Fruit fly (Drosophila melanogaster) whole organism, embryonic: ENCODE measurements around the gene CG33235.

ENCODE experiments used
- Adf1 ChIP-seq: fragments of 200-800 bp; sonication (Bioruptor generic); IDR thresholded peaks from 2 replicates; pipeline ENCODE4 v1.3.6; 2022; ENCODE audit warnings: missing biosample characterization, missing genetic modification characterization
- Atf3 ChIP-seq: fragments of 200-800 bp; sonication (Bioruptor generic); optimal IDR thresholded peaks from 3 replicates; lab custom pipeline; 2016; ENCODE audit warnings: missing biosample characterization, missing genetic modification characterization
- Awh ChIP-seq: fragments of 200-800 bp; sonication (Bioruptor generic); IDR thresholded peaks from 2 replicates; pipeline ENCODE4, ENCODE4 v1.3.6; 2022; ENCODE audit warnings: missing biosample characterization, missing genetic modification characterization
- Bgb ChIP-seq: fragments of 200-800 bp; sonication (Bioruptor generic); IDR thresholded peaks from 2 replicates; pipeline ENCODE4 v1.3.6; 2022; ENCODE audit warnings: missing biosample characterization, missing genetic modification characterization; ENCODE audit not compliant: partially characterized antibody
- Blimp-1 ChIP-seq: fragments of 200-800 bp; sonication (Bioruptor generic); optimal IDR thresholded peaks from 3 replicates; lab custom pipeline; 2018; ENCODE audit warnings: missing biosample characterization, missing genetic modification characterization, mild to moderate bottlenecking, moderate library complexity, missing genetic modification reagents
- BtbVII ChIP-seq: fragments of 200-800 bp; sonication (Bioruptor generic); optimal IDR thresholded peaks from 3 replicates; lab custom pipeline; 2017; ENCODE audit warnings: missing biosample characterization, mild to moderate bottlenecking, missing genetic modification characterization
- CG10366 ChIP-seq: fragments of 200-800 bp; sonication (Bioruptor generic); IDR thresholded peaks from 2 replicates; pipeline ENCODE4 v1.3.6; 2022; ENCODE audit warnings: missing biosample characterization, missing genetic modification characterization
- CG10565 ChIP-seq: fragments of 200-800 bp; sonication (Bioruptor generic); optimal IDR thresholded peaks from 3 replicates; lab custom pipeline; 2016; ENCODE audit warnings: missing biosample characterization, mild to moderate bottlenecking, missing genetic modification characterization
- CG11504 ChIP-seq: fragments of 200-800 bp; sonication (Bioruptor generic); optimal IDR thresholded peaks from 3 replicates; lab custom pipeline; 2019; ENCODE audit warnings: missing biosample characterization, mild to moderate bottlenecking, missing genetic modification characterization, moderate library complexity
- CG12659 ChIP-seq: fragments of 200-800 bp; sonication (Bioruptor generic); optimal IDR thresholded peaks from 3 replicates; lab custom pipeline; 2017; ENCODE audit warnings: mild to moderate bottlenecking, missing biosample characterization, missing genetic modification reagents, missing genetic modification characterization
- CG14667 ChIP-seq: fragments of 200-800 bp; sonication (Bioruptor generic); IDR thresholded peaks from 2 replicates; pipeline ENCODE4 v1.3.6; 2022; ENCODE audit warnings: missing biosample characterization, missing genetic modification characterization
- CG14860 ChIP-seq: fragments of 200-800 bp; sonication (Bioruptor generic); IDR thresholded peaks from 3 replicates; pipeline ENCODE4 v1.3.6; 2022; ENCODE audit warnings: missing biosample characterization, missing genetic modification characterization; ENCODE audit not compliant: partially characterized antibody
- CG1529 ChIP-seq: fragments of 200-800 bp; sonication (Bioruptor generic); optimal IDR thresholded peaks from 3 replicates; lab custom pipeline; 2018; ENCODE audit warnings: missing biosample characterization, missing genetic modification characterization
- CG15514 ChIP-seq: fragments of 200-800 bp; sonication (Bioruptor generic); optimal IDR thresholded peaks from 3 replicates; lab custom pipeline; 2017; ENCODE audit warnings: missing biosample characterization, missing genetic modification characterization, mild to moderate bottlenecking, moderate library complexity, missing genetic modification reagents
- CG16815 ChIP-seq: fragments of 200-800 bp; sonication (Bioruptor generic); optimal IDR thresholded peaks from 3 replicates; lab custom pipeline; 2017; ENCODE audit warnings: missing biosample characterization, mild to moderate bottlenecking, missing genetic modification characterization
- CG17186 ChIP-seq: fragments of 200-800 bp; sonication (Bioruptor generic); optimal IDR thresholded peaks from 3 replicates; lab custom pipeline; 2017; ENCODE audit warnings: missing biosample characterization, missing genetic modification reagents, missing genetic modification characterization
- CG17385 ChIP-seq: fragments of 200-800 bp; sonication (Bioruptor generic); optimal IDR thresholded peaks from 3 replicates; lab custom pipeline; 2018; ENCODE audit warnings: missing biosample characterization, mild to moderate bottlenecking, missing genetic modification characterization
- CG2678 ChIP-seq: fragments of 200-800 bp; sonication (Bioruptor generic); optimal IDR thresholded peaks from 3 replicates; lab custom pipeline; 2019; ENCODE audit warnings: missing biosample characterization, mild to moderate bottlenecking, missing genetic modification characterization, moderate library complexity
- CG4360 ChIP-seq: fragments of 200-800 bp; sonication (Bioruptor generic); IDR thresholded peaks from 2 replicates; pipeline ENCODE4 v1.3.6; 2022; ENCODE audit warnings: missing biosample characterization, missing genetic modification characterization
- CG8765 ChIP-seq: fragments of 200-800 bp; sonication (Bioruptor generic); IDR thresholded peaks from 2 replicates; pipeline ENCODE4 v1.3.6; 2022; ENCODE audit warnings: missing biosample characterization, missing genetic modification characterization
- CG9932 ChIP-seq: fragments of 200-800 bp; sonication (Bioruptor generic); IDR thresholded peaks from 2 replicates; pipeline ENCODE4 v1.3.6; 2022; ENCODE audit warnings: missing biosample characterization, missing genetic modification characterization
- Ets65A ChIP-seq: fragments of 200-800 bp; sonication (Bioruptor generic); peaks from one replicate; lab custom pipeline; 2016; ENCODE audit warnings: missing biosample characterization, missing genetic modification characterization
- Mad ChIP-seq: fragments of 200-800 bp; sonication (Bioruptor generic); optimal IDR thresholded peaks from 2 replicates; lab custom pipeline; 2016; ENCODE audit warnings: missing biosample characterization, missing genetic modification characterization
- Mes4 ChIP-seq: fragments of 200-800 bp; sonication (Bioruptor generic); optimal IDR thresholded peaks from 2 replicates; lab custom pipeline; 2016; ENCODE audit warnings: missing biosample characterization, missing genetic modification characterization
- Trl ChIP-seq, 3 experiments: fragments of >200 bp in 2 of 3; fragments of 200-800 bp in 1 of 3; sonication (Bioruptor generic) in 1 of 3; optimal IDR thresholded peaks; 2 replicates in 1 of 3; 3 replicates in 2 of 3; lab custom pipeline; 2016 to 2017; ENCODE audit warnings: missing biosample characterization in 1 of 3, missing genetic modification characterization in 1 of 3
- ap ChIP-seq: fragments of 200-800 bp; sonication (Bioruptor generic); IDR thresholded peaks from 2 replicates; pipeline ENCODE4 v1.3.6; 2022; ENCODE audit warnings: missing biosample characterization, missing genetic modification characterization
- bcd ChIP-seq: fragments of 200-800 bp; sonication (Bioruptor generic); optimal IDR thresholded peaks from 2 replicates; lab custom pipeline; 2017; ENCODE audit warnings: missing biosample characterization, mild to moderate bottlenecking, missing genetic modification characterization
- bowl ChIP-seq: fragments of 200-800 bp; sonication (Bioruptor generic); IDR thresholded peaks from 2 replicates; pipeline ENCODE4 v1.3.6; 2022; ENCODE audit warnings: missing biosample characterization, missing genetic modification characterization
- cad ChIP-seq: fragments of >200 bp; optimal IDR thresholded peaks from 2 replicates; lab custom pipeline; 2017; ENCODE audit warnings: missing biosample characterization, missing genetic modification characterization
- cas ChIP-seq: fragments of 200-800 bp; sonication (Bioruptor generic); IDR thresholded peaks from 2 replicates; pipeline ENCODE4 v1.3.6; 2022; ENCODE audit warnings: missing biosample characterization, missing genetic modification characterization
- croc ChIP-seq: fragments of 200-800 bp; sonication (Bioruptor generic); conservative IDR thresholded peaks from 3 replicates; pipeline ENCODE4 v1.3.6; 2022; ENCODE audit warnings: missing biosample characterization, missing genetic modification characterization
- cwo ChIP-seq: fragments of 200-800 bp; sonication (Bioruptor generic); optimal IDR thresholded peaks from 3 replicates; lab custom pipeline; 2017; ENCODE audit warnings: missing biosample characterization, missing genetic modification characterization, mild to moderate bottlenecking, moderate library complexity, missing genetic modification reagents
- dati ChIP-seq: fragments of 200-800 bp; sonication (Bioruptor generic); IDR thresholded peaks from 2 replicates; pipeline ENCODE4 v1.3.6; 2022; ENCODE audit warnings: missing biosample characterization, missing genetic modification characterization
- dmrt99B ChIP-seq: fragments of 200-800 bp; sonication (Bioruptor generic); optimal IDR thresholded peaks from 2 replicates; lab custom pipeline; 2018; ENCODE audit warnings: missing biosample characterization, mild to moderate bottlenecking, missing genetic modification characterization, moderate library complexity
- ewg ChIP-seq: fragments of 200-800 bp; sonication (Bioruptor generic); optimal IDR thresholded peaks from 3 replicates; lab custom pipeline; 2017; ENCODE audit warnings: mild to moderate bottlenecking, missing biosample characterization, missing genetic modification reagents, missing genetic modification characterization
- fd64A ChIP-seq: fragments of 200-800 bp; sonication (Bioruptor generic); optimal IDR thresholded peaks from 3 replicates; lab custom pipeline; 2018; ENCODE audit warnings: missing biosample characterization, mild to moderate bottlenecking, missing genetic modification characterization
- gce ChIP-seq: fragments of 200-800 bp; sonication (Bioruptor generic); IDR thresholded peaks from 3 replicates; pipeline ENCODE4 v1.3.6; 2022; ENCODE audit warnings: missing biosample characterization, missing genetic modification characterization
- hbn ChIP-seq: fragments of 200-800 bp; sonication (Bioruptor generic); IDR thresholded peaks from 2 replicates; pipeline ENCODE4 v1.3.6; 2022; ENCODE audit warnings: missing biosample characterization, missing genetic modification characterization; ENCODE audit not compliant: partially characterized antibody
- nom ChIP-seq: fragments of 200-800 bp; sonication (Bioruptor generic); optimal IDR thresholded peaks from 2 replicates; lab custom pipeline; 2017; ENCODE audit warnings: missing biosample characterization, missing genetic modification characterization, mild to moderate bottlenecking, moderate library complexity, missing genetic modification reagents
- onecut ChIP-seq: fragments of 200-800 bp; sonication (Bioruptor generic); IDR thresholded peaks from 2 replicates; pipeline ENCODE4 v1.3.6; 2022; ENCODE audit warnings: missing biosample characterization, missing genetic modification characterization
- otp ChIP-seq: fragments of 200-800 bp; sonication (Bioruptor generic); IDR thresholded peaks from 3 replicates; pipeline ENCODE4, ENCODE4 v1.3.6; 2022; ENCODE audit warnings: missing biosample characterization, missing genetic modification characterization
- pum ChIP-seq: fragments of 200-800 bp; sonication (Bioruptor generic); optimal IDR thresholded peaks from 2 replicates; lab custom pipeline; 2016; ENCODE audit warnings: missing biosample characterization, missing genetic modification characterization
- repo ChIP-seq: fragments of 200-800 bp; sonication (Bioruptor generic); optimal IDR thresholded peaks from 2 replicates; lab custom pipeline; 2016; ENCODE audit warnings: missing biosample characterization, missing genetic modification characterization
- schlank ChIP-seq: fragments of 200-800 bp; sonication (Bioruptor generic); optimal IDR thresholded peaks from 2 replicates; lab custom pipeline; 2018; ENCODE audit warnings: missing biosample characterization, mild to moderate bottlenecking, missing genetic modification characterization
- seq ChIP-seq: fragments of 200-800 bp; sonication (Bioruptor generic); IDR thresholded peaks from 2 replicates; pipeline ENCODE4 v1.3.6; 2022; ENCODE audit warnings: missing biosample characterization, missing genetic modification characterization
- sr ChIP-seq: fragments of 200-800 bp; sonication (Bioruptor generic); IDR thresholded peaks from 3 replicates; pipeline ENCODE4 v1.3.6; 2022; ENCODE audit warnings: missing biosample characterization, missing genetic modification characterization
- tin ChIP-seq: fragments of 200-800 bp; sonication (Bioruptor generic); optimal IDR thresholded peaks from 3 replicates; lab custom pipeline; 2016; ENCODE audit warnings: missing biosample characterization, missing genetic modification characterization
- tio ChIP-seq: fragments of 200-800 bp; sonication (Bioruptor generic); optimal IDR thresholded peaks from 2 replicates; lab custom pipeline; 2017; ENCODE audit warnings: missing biosample characterization, missing genetic modification characterization, inconsistent platforms
- twi ChIP-seq: fragments of 200-800 bp; optimal IDR thresholded peaks from 2 replicates; lab custom pipeline; 2019; ENCODE audit warnings: missing biosample characterization, mild to moderate bottlenecking, missing genetic modification characterization, moderate library complexity

The CG33235 gene

dm6 chrX:11452846-11453391 is 38.5 kb downstream of the CG33235 start (continued):
- TF ChIP-seq CG14860 (GFP tag; lab: Robert Waterston, UW) (no peak), dati (GFP tag; lab: Robert Waterston, UW) (peak; percentile 64; the same call in 1 of the 2 replicates), tio (peak; percentile 26), gce (GFP tag; lab: Robert Waterston, UW) (peak; percentile 85), otp (GFP tag; lab: Robert Waterston, UW) (peak; percentile 92), hbn (no peak), CG17186 (GFP tag; lab: Kevin White, UChicago) (peak; percentile 44), Atf3 (peak; percentile 46), Adf1 (peak; percentile 52), sr (GFP tag; lab: Robert Waterston, UW) (peak; percentile 75), Awh (GFP tag; lab: Robert Waterston, UW) (peak; percentile 86), Bgb (GFP tag; lab: Robert Waterston, UW) (peak; percentile 52; the same call in 1 of the 2 replicates), schlank (peak; percentile 59), cwo (GFP tag; lab: Kevin White, UChicago) (peak; percentile 78), CG11504 (peak; percentile 80), CG17385 (GFP tag; lab: Kevin White, UChicago) (peak; percentile 62), onecut (GFP tag; lab: Robert Waterston, UW) (peak; percentile 71), cas (GFP tag; lab: Robert Waterston, UW) (peak; percentile 61; the same call in 1 of the 2 replicates), CG8765 (GFP tag; lab: Robert Waterston, UW) (peak; percentile 74), CG10366 (GFP tag; lab: Robert Waterston, UW) (peak; percentile 86), croc (peak; percentile 70), CG9932 (GFP tag; lab: Robert Waterston, UW) (peak; percentile 66), Mad (GFP tag; lab: Kevin White, UChicago) (peak; percentile 65), CG10565 (no peak), Blimp-1 (GFP tag; lab: Kevin White, UChicago) (peak; percentile 70), ap (peak; percentile 75), fd64A (GFP tag; lab: Kevin White, UChicago) (peak; percentile 50), twi (tag; lab: Kevin White, UChicago) (no peak), bowl (peak; percentile 59; the same call in 1 of the 2 replicates), ewg (peak; percentile 99), seq (GFP tag; lab: Robert Waterston, UW) (peak; percentile 85), cad (GFP tag; lab: Kevin White, UChicago) (no peak), bcd (GFP tag; lab: Kevin White, UChicago) (peak; percentile 70), Ets65A (GFP tag; lab: Kevin White, UChicago) (peak; percentile 95), Mes4 (peak; percentile 62), BtbVII (GFP tag; lab: Kevin White, UChicago) (peak; percentile 64), CG4360 (GFP tag; lab: Robert Waterston, UW) (peak; percentile 89), tin (GFP tag; lab: Kevin White, UChicago) (peak; percentile 65), nom (GFP tag; lab: Kevin White, UChicago) (peak; percentile 10), repo (GFP tag; lab: Kevin White, UChicago) (peak; percentile 30), CG16815 (GFP tag; lab: Kevin White, UChicago) (peak; percentile 37), CG12659 (GFP tag; lab: Kevin White, UChicago) (peak; percentile 64), CG15514 (GFP tag; lab: Kevin White, UChicago) (peak; percentile 66), CG14667 (GFP tag; lab: Robert Waterston, UW) (peak; percentile 73), dmrt99B (tag; lab: Kevin White, UChicago) (peak; percentile 89), CG2678 (tag; lab: Kevin White, UChicago) (peak; percentile 83), CG1529 (GFP tag; lab: Kevin White, UChicago) (peak; percentile 35), Trl (optimal IDR thresholded peaks at IDR 0.05; lab: Kevin White, UChicago) (no peak), Trl (GFP tag; optimal IDR thresholded peaks at IDR 0.05; lab: Kevin White, UChicago) (peak; percentile 88), pum (GFP tag; lab: Kevin White, UChicago) (peak; percentile 81)
